Fruit fly (Drosophila melanogaster) Kc167 (cell line): ENCODE data around the gene CG3638.

ENCODE experiments used
- Myc ChIP-seq: fragments of >200 bp; optimal IDR thresholded peaks from 2 replicates; lab custom pipeline; 2017; ENCODE audit warnings: missing external identifiers
- Sin3A ChIP-seq: fragments of >200 bp; optimal IDR thresholded peaks from 2 replicates; lab custom pipeline; 2018; ENCODE audit warnings: missing external identifiers
- h ChIP-seq: fragments of >200 bp; optimal IDR thresholded peaks from 3 replicates; lab custom pipeline; 2018; ENCODE audit warnings: missing external identifiers
- insv ChIP-seq: fragments of >200 bp; optimal IDR thresholded peaks from 3 replicates; lab custom pipeline; 2018; ENCODE audit warnings: missing external identifiers
- psq ChIP-seq: fragments of >200 bp; optimal IDR thresholded peaks from 2 replicates; lab custom pipeline; 2017; ENCODE audit warnings: missing external identifiers
- ttk ChIP-seq: sonication (Bioruptor generic); optimal IDR thresholded peaks from 2 replicates; lab custom pipeline; 2017; ENCODE audit warnings: missing external identifiers

- TF ChIP-seq Sin3A (no peak), insv (no peak), ttk (no peak), psq (no peak), h (no peak), Myc (no peak)
These were observed 21.5 kb downstream of the CG3638 start, which contains the start of gene CG11398 for dm6 chrX:1215000-1215399.
